Worm (Caenorhabditis elegans) whole organism, L4 larva: Measurements from ENCODE around the gene str-252.
A peak's percentile ranks its signal among the peaks of the same experiment; 100 is the strongest.

Experiments
- D1046.2 ChIP-seq: fragments of 200-800 bp; sonication (Bioruptor generic); IDR thresholded peaks from 2 replicates; pipeline ENCODE4 v1.3.6; 2022; ENCODE audit warnings: missing genetic modification characterization, missing compliant biosample characterization
- F10B5.3 ChIP-seq: sonication (generic microtip); optimal IDR thresholded peaks from 2 replicates; lab custom pipeline; 2016; ENCODE audit warnings: mild to moderate bottlenecking, missing genetic modification characterization, missing compliant biosample characterization
- F26F4.8 ChIP-seq: fragments of 200-800 bp; sonication (Bioruptor generic); conservative IDR thresholded peaks from 2 replicates; pipeline ENCODE4 v1.3.6; 2022; ENCODE audit warnings: missing genetic modification characterization, missing compliant biosample characterization
- F44E2.7 ChIP-seq: fragments of 200-800 bp; sonication (Bioruptor generic); IDR thresholded peaks from 2 replicates; pipeline ENCODE4 v2.1.2; 2022; ENCODE audit warnings: missing genetic modification characterization, missing compliant biosample characterization
- T20F7.1 ChIP-seq: fragments of 200-800 bp; sonication (Bioruptor generic); optimal IDR thresholded peaks from 2 replicates; lab custom pipeline; 2018; ENCODE audit warnings: mild to moderate bottlenecking, missing genetic modification characterization, missing compliant biosample characterization
- T26A8.4 ChIP-seq: fragments of 200-800 bp; sonication (Bioruptor generic); IDR thresholded peaks from 2 replicates; pipeline ENCODE4 v1.3.6; 2022; ENCODE audit warnings: missing genetic modification characterization, missing compliant biosample characterization
- Y105C5A.15 ChIP-seq: fragments of 200-800 bp; sonication (Bioruptor generic); IDR thresholded peaks from 2 replicates; pipeline ENCODE4 v1.3.6; 2022; ENCODE audit warnings: missing genetic modification characterization, missing compliant biosample characterization
- ZK337.2 ChIP-seq: fragments of 200-800 bp; sonication (Bioruptor generic); IDR thresholded peaks from 2 replicates; pipeline ENCODE4 v1.3.6; 2022; ENCODE audit warnings: missing genetic modification reagents, missing genetic modification characterization, missing compliant biosample characterization
- ZK546.5 ChIP-seq, 2 experiments: sonication (generic microtip); optimal IDR thresholded peaks; 2 replicates each; lab custom pipeline; 2017; ENCODE audit warnings: missing biosample characterization in 2 of 2, missing genetic modification characterization in 2 of 2
- aha-1 ChIP-seq: fragments of 150-350 bp; peaks from one replicate; lab custom pipeline; 2014; ENCODE audit warnings: missing biosample characterization, missing genetic modification characterization
- ama-1 ChIP-seq: fragments of 150-350 bp; optimal IDR thresholded peaks from 2 replicates; lab custom pipeline; 2014; ENCODE audit warnings: inconsistent platforms, mixed read lengths
- ceh-20 ChIP-seq: fragments of 200-800 bp; sonication (Bioruptor generic); IDR thresholded peaks from 2 replicates; pipeline ENCODE4 v1.3.6; 2022; ENCODE audit warnings: missing genetic modification reagents, missing genetic modification characterization, missing compliant biosample characterization
- ceh-28 ChIP-seq: fragments of 150-350 bp; optimal IDR thresholded peaks from 2 replicates; lab custom pipeline; 2014; ENCODE audit warnings: missing biosample characterization, missing genetic modification reagents, missing genetic modification characterization
- ceh-44 ChIP-seq: fragments of 200-800 bp; sonication (Bioruptor generic); IDR thresholded peaks from 2 replicates; pipeline ENCODE4 v1.3.6; 2022; ENCODE audit warnings: missing genetic modification reagents, missing genetic modification characterization, missing compliant biosample characterization
- cey-2 ChIP-seq: sonication (generic microtip); optimal IDR thresholded peaks from 3 replicates; lab custom pipeline; 2017; ENCODE audit warnings: missing genetic modification characterization, mild to moderate bottlenecking, missing compliant biosample characterization, antibody characterized with exemption, borderline replicate concordance; ENCODE audit not compliant: insufficient read depth
- ctbp-1 ChIP-seq: fragments of 200-800 bp; sonication (Bioruptor generic); IDR thresholded peaks from 2 replicates; pipeline ENCODE4 v1.3.6; 2022; ENCODE audit warnings: missing genetic modification reagents, missing genetic modification characterization, missing compliant biosample characterization
- daf-12 ChIP-seq: fragments of 150-350 bp; optimal IDR thresholded peaks from 2 replicates; lab custom pipeline; 2014; ENCODE audit warnings: missing biosample characterization, missing genetic modification reagents, missing genetic modification characterization
- daf-16 ChIP-seq, 3 experiments: sonication (generic microtip); optimal IDR thresholded peaks; 2 replicates each; lab custom pipeline; 2016 to 2017; ENCODE audit warnings: missing genetic modification characterization in 3 of 3, missing genetic modification reagents in 3 of 3, mild to moderate bottlenecking in 2 of 3, missing compliant biosample characterization in 2 of 3, missing biosample characterization in 1 of 3, moderate library complexity in 1 of 3
- dmd-6 ChIP-seq: fragments of 200-800 bp; sonication (Bioruptor generic); IDR thresholded peaks from 2 replicates; pipeline ENCODE4 v1.3.6; 2022; ENCODE audit warnings: missing genetic modification reagents, missing genetic modification characterization, missing compliant biosample characterization
- duxl-1 ChIP-seq: sonication (generic microtip); optimal IDR thresholded peaks from 2 replicates; lab custom pipeline; 2016; ENCODE audit warnings: mild to moderate bottlenecking, missing genetic modification characterization, moderate library complexity, missing compliant biosample characterization; ENCODE audit not compliant: poor library complexity
- dve-1 ChIP-seq: sonication (generic microtip); optimal IDR thresholded peaks from 2 replicates; lab custom pipeline; 2017; ENCODE audit warnings: antibody characterized with exemption, mild to moderate bottlenecking, missing genetic modification characterization, missing compliant biosample characterization; ENCODE audit not compliant: insufficient read depth
- egl-27 ChIP-seq: sonication (generic microtip); optimal IDR thresholded peaks from 3 replicates; lab custom pipeline; 2017; ENCODE audit warnings: missing biosample characterization, missing genetic modification reagents, missing genetic modification characterization
- fos-1 ChIP-seq: fragments of 150-350 bp; optimal IDR thresholded peaks from 2 replicates; lab custom pipeline; 2014; ENCODE audit warnings: missing biosample characterization, missing genetic modification characterization
- gei-8 ChIP-seq: fragments of 200-800 bp; sonication (Bioruptor generic); optimal IDR thresholded peaks from 2 replicates; lab custom pipeline; 2018; ENCODE audit warnings: mild to moderate bottlenecking, missing genetic modification characterization, missing compliant biosample characterization
- hmg-1.1 ChIP-seq: fragments of 200-800 bp; sonication (Bioruptor generic); IDR thresholded peaks from 2 replicates; pipeline ENCODE4 v1.3.6; 2022; ENCODE audit warnings: missing genetic modification reagents, missing genetic modification characterization, missing compliant biosample characterization
- jun-1 ChIP-seq: fragments of 150-350 bp; optimal IDR thresholded peaks from 2 replicates; lab custom pipeline; 2014; ENCODE audit warnings: missing biosample characterization, missing genetic modification reagents, missing genetic modification characterization
- lin-1 ChIP-seq: fragments of 200-800 bp; sonication (Bioruptor generic); IDR thresholded peaks from 2 replicates; pipeline ENCODE4 v1.3.6; 2022; ENCODE audit warnings: missing genetic modification reagents, missing genetic modification characterization, missing compliant biosample characterization
- lin-13 ChIP-seq: fragments of 150-350 bp; optimal IDR thresholded peaks from 2 replicates; lab custom pipeline; 2014; ENCODE audit warnings: missing biosample characterization, missing genetic modification reagents, missing genetic modification characterization
- lin-29 ChIP-seq: fragments of 200-800 bp; sonication (Bioruptor generic); IDR thresholded peaks from 2 replicates; pipeline ENCODE4 v1.3.6; 2022; ENCODE audit warnings: missing genetic modification reagents, missing genetic modification characterization, missing compliant biosample characterization
- lsy-2 ChIP-seq, 2 experiments: fragments of 150-350 bp in 1 of 2; sonication (generic microtip) in 1 of 2; optimal IDR thresholded peaks; 2 replicates each; lab custom pipeline; 2014 to 2017; ENCODE audit warnings: missing biosample characterization in 2 of 2, missing genetic modification characterization in 2 of 2
- madf-5 ChIP-seq, 2 experiments: fragments of 200-800 bp; sonication (Bioruptor generic); IDR thresholded peaks; 2 replicates each; pipeline ENCODE4 v1.3.6; 2022; ENCODE audit warnings: missing compliant biosample characterization in 2 of 2, missing genetic modification characterization in 2 of 2
- madf-9 ChIP-seq: fragments of 200-800 bp; sonication (Bioruptor generic); conservative IDR thresholded peaks from 2 replicates; pipeline ENCODE4 v1.3.6; 2022; ENCODE audit warnings: missing genetic modification reagents, missing genetic modification characterization, missing compliant biosample characterization
- mep-1 ChIP-seq: fragments of 150-350 bp; sonication (generic microtip); optimal IDR thresholded peaks from 3 replicates; lab custom pipeline; 2014; ENCODE audit warnings: missing biosample characterization, missing genetic modification characterization
- mes-2 ChIP-seq: sonication (generic microtip); optimal IDR thresholded peaks from 2 replicates; lab custom pipeline; 2016; ENCODE audit warnings: missing genotype, mild to moderate bottlenecking, missing genetic modification characterization, missing compliant biosample characterization; ENCODE audit not compliant: poor library complexity, severe bottlenecking
- nhr-10 ChIP-seq: fragments of 150-350 bp; optimal IDR thresholded peaks from 2 replicates; lab custom pipeline; 2014; ENCODE audit warnings: missing biosample characterization, missing genetic modification characterization
- nhr-237 ChIP-seq: sonication (generic microtip); optimal IDR thresholded peaks from 2 replicates; lab custom pipeline; 2017; ENCODE audit warnings: missing biosample characterization, missing genetic modification characterization
- nhr-25 ChIP-seq: sonication (generic microtip); optimal IDR thresholded peaks from 2 replicates; lab custom pipeline; 2017; ENCODE audit warnings: missing genetic modification characterization, mild to moderate bottlenecking, missing compliant biosample characterization, antibody characterized with exemption, moderate library complexity, borderline replicate concordance; ENCODE audit not compliant: insufficient read depth
- nhr-28 ChIP-seq: fragments of 150-350 bp; optimal IDR thresholded peaks from 2 replicates; lab custom pipeline; 2014; ENCODE audit warnings: missing biosample characterization, missing genetic modification characterization
- nhr-42 ChIP-seq: fragments of 200-800 bp; sonication (Bioruptor generic); IDR thresholded peaks from 2 replicates; pipeline ENCODE4 v1.3.6; 2022; ENCODE audit warnings: missing genetic modification characterization, missing compliant biosample characterization
- nhr-6 ChIP-seq: fragments of 150-350 bp; optimal IDR thresholded peaks from 2 replicates; lab custom pipeline; 2014; ENCODE audit warnings: missing biosample characterization, missing genetic modification characterization
- pha-4 ChIP-seq, 2 experiments: fragments of 150-350 bp in 1 of 2; fragments of 200-800 bp in 1 of 2; sonication (Bioruptor generic) in 1 of 2; IDR thresholded peaks in 1 of 2; optimal IDR thresholded peaks in 1 of 2; 2 replicates each; pipeline versions ENCODE4 v1.3.6 to Lab custom; 2014 to 2022; ENCODE audit warnings: missing genetic modification characterization in 2 of 2, missing genetic modification reagents in 2 of 2, missing biosample characterization in 1 of 2, missing compliant biosample characterization in 1 of 2
- sdz-12 ChIP-seq: fragments of 200-800 bp; sonication (Bioruptor generic); optimal IDR thresholded peaks from 2 replicates; lab custom pipeline; 2018; ENCODE audit warnings: mild to moderate bottlenecking, missing genetic modification characterization, missing compliant biosample characterization
- set-16 ChIP-seq: fragments of 200-800 bp; sonication (Bioruptor generic); IDR thresholded peaks from 2 replicates; pipeline ENCODE4 v1.3.6; 2022; ENCODE audit warnings: missing genetic modification reagents, missing genetic modification characterization, missing compliant biosample characterization
- snpc-1.2 ChIP-seq: fragments of 200-800 bp; sonication (Bioruptor generic); IDR thresholded peaks from 2 replicates; pipeline ENCODE4 v1.3.6; 2022; ENCODE audit warnings: missing genetic modification reagents, missing genetic modification characterization, missing compliant biosample characterization
- spr-1 ChIP-seq: sonication (generic microtip); optimal IDR thresholded peaks from 2 replicates; lab custom pipeline; 2016; ENCODE audit warnings: mild to moderate bottlenecking, missing genetic modification characterization, missing compliant biosample characterization
- tag-97 ChIP-seq: fragments of 200-800 bp; sonication (Bioruptor generic); IDR thresholded peaks from 2 replicates; pipeline ENCODE4 v1.3.6; 2022; ENCODE audit warnings: missing genetic modification characterization, missing compliant biosample characterization
- tra-1 ChIP-seq: fragments of 200-800 bp; sonication (Bioruptor generic); IDR thresholded peaks from 2 replicates; pipeline ENCODE4 v1.3.6; 2022; ENCODE audit warnings: missing genetic modification reagents, missing genetic modification characterization, missing compliant biosample characterization
- zfp-2 ChIP-seq: sonication (generic microtip); optimal IDR thresholded peaks from 2 replicates; lab custom pipeline; 2016; ENCODE audit warnings: mild to moderate bottlenecking, missing genetic modification characterization, missing compliant biosample characterization
- zip-2 ChIP-seq: fragments of 150-350 bp; optimal IDR thresholded peaks from 2 replicates; lab custom pipeline; 2014; ENCODE audit warnings: missing biosample characterization, missing genetic modification characterization

str-252 gene

DNA sequence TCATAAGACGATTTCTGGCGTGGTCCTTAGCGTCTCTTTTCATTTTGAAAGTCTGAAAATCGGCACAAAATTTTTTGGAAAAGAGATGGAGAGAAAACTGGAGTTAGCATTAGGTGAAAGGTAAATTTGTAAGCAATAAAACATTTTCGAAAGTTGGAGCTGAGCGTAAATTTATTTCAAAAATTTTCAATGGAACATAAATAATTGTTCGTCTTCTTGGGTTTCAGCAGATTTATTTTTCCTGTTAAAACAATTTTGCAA, 7.5 kb upstream of the str-252 start, which contains the start of gene C06B3.6:
C06B3.6 (minus strand) TSS at position 52 of the 261 bp plus-strand sequence.
- TF ChIP-seq F26F4.8 (GFP tag; lab: Robert Waterston, UW) (no peak), hmg-1.1 (GFP tag; lab: Robert Waterston, UW) (no peak), ama-1 (lab: Kevin White, UChicago) (peak; percentile 64), spr-1 (tag; lab: Kevin White, UChicago) (no peak), ceh-28 (tag; lab: Kevin White, UChicago) (no peak), nhr-237 (tag; lab: Kevin White, UChicago) (no peak), nhr-6 (tag; lab: Kevin White, UChicago) (no peak), lin-29 (GFP tag; lab: Robert Waterston, UW) (no peak), F10B5.3 (tag; lab: Kevin White, UChicago) (no peak), madf-9 (0 out of 2 replicates have a peak, but pooled peaks have one; percentile 6), nhr-25 (no peak), gei-8 (GFP tag; lab: Kevin White, UChicago) (no peak), tag-97 (no peak), aha-1 (peak; percentile 95), ceh-44 (GFP tag; lab: Robert Waterston, UW) (no peak), ctbp-1 (GFP tag; lab: Robert Waterston, UW) (no peak), nhr-10 (tag; lab: Kevin White, UChicago) (no peak), daf-12 (no peak), lsy-2 (tag; optimal IDR thresholded peaks at IDR 0.05; lab: Kevin White, UChicago) (no peak), snpc-1.2 (GFP tag; lab: Robert Waterston, UW) (no peak), jun-1 (tag; lab: Kevin White, UChicago) (no peak), duxl-1 (tag; lab: Kevin White, UChicago) (no peak), nhr-42 (GFP tag; lab: Robert Waterston, UW) (no peak), T26A8.4 (GFP tag; lab: Robert Waterston, UW) (no peak)

- TF ChIP-seq aha-1 (peak; percentile 99), zfp-2 (tag; lab: Kevin White, UChicago) (no peak), pha-4 (GFP tag; IDR thresholded peaks at IDR 0.05; lab: Robert Waterston, UW) (peak; percentile 30; the same call in 1 of the 2 replicates), pha-4 (tag; optimal IDR thresholded peaks at IDR 0.05; lab: Kevin White, UChicago) (peak; percentile 41), sdz-12 (GFP tag; lab: Kevin White, UChicago) (no peak), T20F7.1 (GFP tag; lab: Kevin White, UChicago) (peak; percentile 67), set-16 (no peak), cey-2 (peak; percentile 65), tra-1 (GFP tag; lab: Robert Waterston, UW) (peak; percentile 62; the same call in 1 of the 2 replicates), lin-1 (peak; percentile 16; the same call in 1 of the 2 replicates), lin-13 (peak; percentile 62), Y105C5A.15 (GFP tag; lab: Robert Waterston, UW) (no peak), ZK337.2 (no peak), F44E2.7 (GFP tag; lab: Robert Waterston, UW) (no peak), fos-1 (peak; percentile 73), T26A8.4 (GFP tag; lab: Robert Waterston, UW) (0 out of 2 replicates have a peak, but pooled peaks have one; percentile 29), madf-5 (GFP tag; IDR thresholded peaks at IDR 0.05; lab: Robert Waterston, UW) (no peak), mep-1 (tag; lab: Kevin White, UChicago) (peak; percentile 90), daf-16 (GFP tag; optimal IDR thresholded peaks at IDR 0.05; lab: Kevin White, UChicago) (peak; percentile 51 to 83), daf-16 (tag; optimal IDR thresholded peaks at IDR 0.05; lab: Kevin White, UChicago) (peak; percentile 99), nhr-28 (tag; lab: Kevin White, UChicago) (peak; percentile 95), D1046.2 (no peak), tag-97 (no peak), mes-2 (tag; lab: Kevin White, UChicago) (no peak), ZK546.5 (tag; optimal IDR thresholded peaks at IDR 0.05; lab: Kevin White, UChicago) (no peak), nhr-237 (tag; lab: Kevin White, UChicago) (no peak), egl-27 (tag; lab: Kevin White, UChicago) (no peak), dve-1 (peak; percentile 95), dmd-6 (GFP tag; lab: Robert Waterston, UW) (peak; percentile 95), zip-2 (tag; lab: Kevin White, UChicago) (peak; percentile 83), ceh-20 (GFP tag; lab: Robert Waterston, UW) (no peak), ctbp-1 (GFP tag; lab: Robert Waterston, UW) (no peak)
Observed at ce11 chrV:13909400-13909799, 6.9 kb upstream of the str-252 start, which contains the start of gene C06B3.7. Gene C06B3.7, plus strand, starts transcription at chrV:13909686.
